Fruit fly (Drosophila melanogaster) whole organism, pupa: ENCODE results near the gene CG31406.

Source experiments
- CG10348 ChIP-seq: fragments of 200-800 bp; sonication (Bioruptor generic); IDR thresholded peaks from 2 replicates; pipeline ENCODE4 v1.3.6; 2022; ENCODE audit warnings: missing biosample characterization, missing genetic modification characterization
- CG12605 ChIP-seq: fragments of 200-800 bp; sonication (Bioruptor generic); IDR thresholded peaks from 2 replicates; pipeline ENCODE4 v1.3.6; 2022; ENCODE audit warnings: missing biosample characterization, missing genetic modification characterization
- CG8159 ChIP-seq: fragments of 200-800 bp; sonication (Bioruptor generic); optimal IDR thresholded peaks from 3 replicates; lab custom pipeline; 2018; ENCODE audit warnings: missing biosample characterization, mild to moderate bottlenecking, missing genetic modification characterization, moderate library complexity
- fd96Ca ChIP-seq: fragments of 200-800 bp; sonication (Bioruptor generic); IDR thresholded peaks from 3 replicates; pipeline ENCODE4 v1.3.6; 2022; ENCODE audit warnings: missing biosample characterization, missing genetic modification characterization

DNA sequence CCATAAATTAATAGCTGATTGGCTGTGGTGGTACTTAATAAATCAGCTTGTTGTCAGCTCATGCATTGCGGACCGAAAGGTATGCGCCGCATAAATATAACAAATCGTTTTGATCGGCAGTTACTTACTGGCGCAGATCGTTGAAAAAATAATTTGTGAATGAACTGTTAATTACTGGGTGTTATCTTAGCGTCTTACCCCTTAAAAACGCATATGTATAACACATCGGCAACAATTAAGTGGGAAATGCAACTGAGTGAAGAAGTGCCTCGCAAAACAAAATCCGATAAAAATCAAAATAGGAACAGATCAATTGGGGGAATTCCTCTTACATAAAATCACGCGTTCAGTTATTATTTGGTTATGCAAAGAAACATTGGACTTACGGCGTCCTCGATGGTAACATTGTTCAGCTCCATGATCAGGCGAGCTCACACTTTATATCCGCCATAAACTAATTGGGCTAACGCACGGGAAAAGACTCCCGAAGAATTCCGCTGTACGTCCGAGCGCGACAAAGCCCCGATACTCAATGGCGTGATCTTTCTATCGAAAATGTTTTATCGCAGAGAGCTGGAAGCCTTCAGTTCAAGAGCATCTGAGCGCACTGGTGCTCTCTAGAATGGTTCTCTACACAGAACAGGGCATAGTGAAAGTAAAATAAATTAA is 37.4 kb upstream of the CG31406 start, which contains the start of gene CG6293:
- no peak for TF ChIP-seq CG12605 (GFP tag; lab: Robert Waterston, UW)
- TF ChIP-seq fd96Ca (GFP tag; lab: Robert Waterston, UW): no peak; the same call in 2 of the 3 replicates
- no peak for TF ChIP-seq CG8159 (tag; lab: Kevin White, UChicago)
- TF ChIP-seq CG10348 (GFP tag; lab: Robert Waterston, UW): no peak
